Fruit fly (Drosophila melanogaster): ENCODE results near the gene Cyp4ac1.

The Cyp4ac1 gene

DNA sequence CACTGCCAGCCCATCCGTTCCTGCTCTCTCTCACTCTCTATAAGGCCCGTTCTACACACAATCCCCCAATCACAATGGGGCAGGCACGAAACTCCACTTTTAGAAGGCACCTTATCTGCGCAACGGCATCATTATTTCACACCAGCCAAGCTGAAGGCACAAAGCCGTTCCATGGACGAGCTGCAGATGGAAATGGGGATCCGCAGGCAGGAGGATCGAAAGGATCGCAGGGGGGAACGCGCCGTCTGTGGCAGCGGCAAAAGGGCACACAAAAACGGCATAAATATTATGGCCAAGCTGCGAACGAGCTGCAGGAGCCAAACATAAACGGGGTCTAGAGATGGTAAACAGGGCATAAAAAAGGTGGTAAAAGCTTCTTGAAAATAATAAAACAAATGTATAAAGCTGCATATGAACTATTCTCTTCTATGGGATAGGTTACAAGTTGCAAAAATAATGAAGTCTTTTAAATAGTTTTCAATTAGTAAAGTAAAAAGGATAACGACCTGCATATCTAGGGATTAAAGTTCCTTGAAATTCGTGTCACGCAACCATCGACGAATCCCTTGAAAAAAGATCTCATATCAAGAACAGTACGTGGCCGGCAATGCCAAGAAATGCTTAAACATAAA is 11.3 kb upstream of the Cyp4ac1 start:
- no peak for TF ChIP-seq noc (tag; optimal IDR thresholded peaks at IDR 0.05)

DNA sequence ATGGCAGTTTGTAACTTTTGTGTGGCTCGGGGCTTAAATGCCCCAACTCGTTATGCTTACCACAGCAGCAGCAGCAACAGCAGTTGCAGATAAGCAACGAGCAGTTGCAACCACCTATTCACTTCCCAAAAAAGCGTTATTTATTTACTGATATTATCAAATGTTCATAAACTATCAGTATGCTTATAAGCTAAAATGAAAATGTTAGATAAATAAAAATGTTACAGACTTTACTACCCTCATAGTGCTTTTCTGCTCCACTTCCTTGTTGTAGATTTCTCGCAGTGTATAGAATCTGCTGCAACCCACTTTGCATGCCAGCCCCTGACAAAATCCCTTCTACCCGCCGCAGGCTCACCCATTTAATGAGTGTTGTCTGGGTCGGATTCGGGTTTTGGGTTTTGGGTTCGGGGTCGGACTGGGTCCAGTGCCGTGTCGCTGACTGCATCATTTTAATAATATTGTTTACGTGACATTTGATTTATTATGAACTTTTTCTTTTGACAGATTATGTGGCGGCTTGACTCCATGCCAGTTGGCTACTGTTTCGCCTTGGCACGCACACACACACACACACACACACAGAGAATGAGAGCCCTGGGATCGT is 9.6 kb upstream of the Cyp4ac1 start:
- no peak for TF ChIP-seq noc (tag; optimal IDR thresholded peaks at IDR 0.05)

DNA sequence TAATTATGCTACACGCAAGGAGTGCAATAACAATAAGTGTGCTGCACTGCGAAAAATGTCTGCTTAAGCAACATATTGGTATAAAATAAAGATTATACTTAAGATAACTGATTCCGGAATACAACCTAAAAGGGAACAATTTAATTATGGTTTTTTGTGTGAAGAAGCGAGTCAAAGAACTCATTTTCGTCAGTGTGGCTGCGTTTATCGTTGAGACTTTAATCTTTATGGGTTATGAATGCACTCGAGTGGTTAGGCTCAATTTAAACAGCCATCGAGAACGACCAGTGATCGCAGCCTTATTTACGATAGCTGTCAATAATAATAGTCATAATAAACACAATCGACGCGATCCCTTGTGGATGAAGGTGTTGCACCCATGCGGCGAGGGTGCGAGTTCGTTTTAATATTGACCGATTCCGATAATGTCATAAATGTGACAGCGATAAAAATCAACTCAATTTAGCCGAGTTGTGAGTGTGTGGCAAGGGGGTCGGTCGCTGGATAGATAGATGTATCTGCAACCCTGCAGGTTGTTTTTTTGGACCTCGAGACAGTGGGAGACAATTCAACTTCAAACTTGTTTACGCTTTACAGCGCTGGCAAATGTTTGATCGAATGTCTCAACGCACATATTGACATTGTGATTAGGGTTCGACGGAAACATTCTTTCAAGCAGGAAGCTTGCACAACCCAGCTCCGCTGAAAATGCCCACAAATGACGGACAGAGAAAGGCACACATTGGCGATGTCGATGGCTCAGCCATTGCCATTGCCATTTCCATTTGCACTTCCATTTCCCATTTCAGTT is 7.6 kb upstream of the Cyp4ac1 start:
- no peak for TF ChIP-seq noc (tag; optimal IDR thresholded peaks at IDR 0.05)

DNA sequence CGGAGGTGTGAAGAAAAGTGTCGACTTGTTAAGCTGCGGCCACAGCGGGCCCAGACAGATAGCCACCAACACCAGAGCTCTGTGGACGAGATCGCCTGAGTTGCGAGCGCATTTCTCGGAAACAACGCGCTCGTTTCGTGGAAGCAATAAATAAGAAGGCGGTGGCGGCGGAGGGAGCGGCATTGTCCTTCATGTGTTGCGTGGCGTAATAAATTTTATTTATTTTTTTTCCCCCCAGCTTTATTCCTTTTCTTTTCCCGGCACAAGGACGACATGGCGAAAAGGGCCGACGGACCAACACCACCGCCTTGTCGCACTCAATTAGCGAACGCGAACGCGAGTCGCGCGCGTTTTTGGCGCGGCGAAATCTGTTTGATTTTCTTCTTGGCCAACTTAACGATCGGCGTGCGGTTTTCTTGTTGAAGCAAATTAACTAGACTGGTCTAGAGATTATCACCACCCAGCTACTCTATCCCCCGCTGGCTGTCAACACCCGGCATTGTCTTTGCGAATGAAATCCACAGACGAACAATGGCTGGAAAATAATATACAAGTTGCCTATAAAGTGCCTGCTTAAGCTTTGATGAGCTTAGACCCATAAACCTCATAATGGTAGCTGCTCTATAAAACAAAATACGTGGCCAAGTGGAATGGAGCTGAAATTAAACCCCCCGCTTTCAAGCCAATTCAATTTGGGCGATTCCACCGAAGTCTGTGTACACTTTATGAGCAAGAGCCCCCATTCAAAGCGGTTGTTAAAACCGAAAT is 4.5 kb upstream of the Cyp4ac1 start:
- no peak for TF ChIP-seq noc (tag; optimal IDR thresholded peaks at IDR 0.05)

DNA sequence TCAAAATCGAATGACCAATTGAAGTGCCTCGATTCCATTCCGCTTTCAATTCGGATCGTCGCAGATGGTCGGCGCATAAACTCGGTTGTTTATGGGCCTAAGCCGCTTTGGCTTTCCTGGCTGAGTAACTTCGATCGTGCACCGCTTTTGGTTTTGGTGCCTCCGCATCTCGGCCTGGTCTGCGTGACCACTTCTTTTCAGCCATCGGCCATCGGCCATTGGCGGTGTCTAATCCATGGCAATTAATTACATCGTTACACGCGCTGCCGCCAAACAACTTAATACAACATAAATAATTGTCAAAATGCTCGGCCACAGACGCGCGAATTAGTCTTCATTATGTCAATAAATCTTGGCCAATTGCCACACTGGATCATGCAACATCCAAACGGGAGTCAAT is 3.5 kb upstream of the Cyp4ac1 start:
- no peak for TF ChIP-seq noc (tag; optimal IDR thresholded peaks at IDR 0.05)

DNA sequence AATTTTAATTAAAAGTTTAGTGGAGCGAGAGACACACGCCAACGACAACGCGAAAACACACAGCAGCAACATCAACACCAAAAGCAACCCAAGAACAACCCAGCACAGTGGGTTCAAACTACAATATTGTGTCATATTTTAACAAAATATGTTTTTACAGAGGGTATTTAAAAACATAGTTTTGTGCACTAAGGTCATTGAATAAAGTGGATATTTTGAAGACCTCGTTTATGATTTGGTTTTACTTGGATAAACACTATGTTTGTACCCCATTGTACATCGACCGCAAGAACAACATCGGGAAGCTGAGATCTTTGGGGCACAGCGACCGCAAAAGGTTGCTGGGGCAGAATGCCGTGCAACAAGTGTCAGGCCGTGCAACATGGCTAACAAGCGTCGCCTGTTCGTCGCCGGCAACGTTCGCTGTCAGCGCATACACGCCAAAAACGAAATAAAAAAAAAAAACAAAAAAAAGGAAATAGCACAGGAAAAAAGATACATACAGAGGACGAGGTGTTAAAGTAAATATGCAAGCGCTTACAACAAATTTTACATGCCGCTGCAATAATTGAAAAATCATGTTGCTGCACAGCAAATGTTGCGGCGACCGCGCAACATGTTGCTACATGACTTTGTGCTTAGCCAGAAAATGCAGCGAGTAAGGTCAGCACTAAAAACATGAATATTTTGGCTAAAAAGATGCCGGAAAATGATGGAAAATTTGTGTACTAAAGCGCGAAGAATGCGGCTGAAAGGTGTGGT is 2.4 kb upstream of the Cyp4ac1 start:
- no peak for TF ChIP-seq noc (tag; optimal IDR thresholded peaks at IDR 0.05)

DNA sequence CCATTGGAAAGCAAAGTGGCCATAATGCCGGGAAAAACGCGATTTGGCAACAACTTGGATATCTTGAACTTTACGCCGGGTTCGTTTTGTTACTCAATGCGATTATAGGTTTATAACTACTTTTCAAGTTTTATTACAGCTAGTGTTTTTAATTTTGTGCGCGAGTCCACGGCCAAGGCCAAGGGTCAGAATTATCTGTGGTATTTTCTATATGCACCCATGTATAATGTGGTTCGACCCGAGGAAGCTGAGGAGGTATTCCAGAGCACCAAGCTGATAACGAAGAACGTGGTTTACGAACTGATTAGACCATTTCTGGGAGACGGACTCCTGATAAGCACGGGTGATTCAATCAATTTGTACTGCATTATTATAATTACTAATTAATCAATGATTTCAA is 356 bp downstream of the Cyp4ac1 start:
- no peak for TF ChIP-seq noc (tag; optimal IDR thresholded peaks at IDR 0.05)

DNA sequence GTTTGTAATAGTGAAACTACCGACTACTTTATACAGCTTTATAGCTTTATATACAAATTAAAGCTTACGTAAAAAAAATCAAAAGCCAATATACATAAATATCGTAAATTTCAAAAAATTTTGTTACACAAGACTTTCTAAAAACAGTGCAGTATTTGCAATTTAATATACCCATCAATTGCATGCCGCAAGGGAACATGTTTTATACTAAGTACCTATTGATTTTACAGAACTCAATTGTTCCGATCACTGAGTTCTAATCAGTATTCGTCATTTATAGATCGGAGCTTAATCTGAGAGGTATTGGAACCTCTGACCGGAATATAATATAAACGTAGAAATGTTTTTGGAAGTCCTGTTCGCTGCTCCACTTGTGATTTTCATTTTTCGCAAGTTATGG is 2.3 kb downstream of the Cyp4ac1 start, which contains the start of gene Cyp4ac2:
Gene Cyp4ac2, plus strand, starts transcription at position 301 of the 400 bp plus-strand sequence.
- no peak for TF ChIP-seq noc (tag; optimal IDR thresholded peaks at IDR 0.05)

DNA sequence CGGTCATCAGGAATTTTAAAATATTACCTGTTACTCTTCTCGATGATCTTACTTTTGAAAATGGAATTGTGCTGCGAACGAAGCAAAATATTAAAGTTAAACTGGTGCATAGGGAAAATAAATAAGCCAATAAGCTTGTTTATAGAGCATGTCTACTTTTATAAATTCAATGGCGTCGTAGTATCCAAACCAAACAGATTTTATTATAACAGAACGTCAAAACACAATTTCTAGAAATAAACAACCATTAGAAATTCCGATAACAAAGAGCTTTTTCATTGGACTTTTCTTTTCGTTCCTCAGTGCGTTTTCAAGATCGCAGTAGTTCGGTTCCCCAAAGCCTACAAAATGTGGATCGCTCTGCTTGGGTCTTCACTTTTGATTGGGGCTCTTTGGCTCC is 4.4 kb downstream of the Cyp4ac1 start, which contains the start of gene Cyp4ac3:
Gene Cyp4ac3, plus strand, starts transcription at position 301 of the 400 bp plus-strand sequence.
- no peak for TF ChIP-seq noc (tag; optimal IDR thresholded peaks at IDR 0.05)

DNA sequence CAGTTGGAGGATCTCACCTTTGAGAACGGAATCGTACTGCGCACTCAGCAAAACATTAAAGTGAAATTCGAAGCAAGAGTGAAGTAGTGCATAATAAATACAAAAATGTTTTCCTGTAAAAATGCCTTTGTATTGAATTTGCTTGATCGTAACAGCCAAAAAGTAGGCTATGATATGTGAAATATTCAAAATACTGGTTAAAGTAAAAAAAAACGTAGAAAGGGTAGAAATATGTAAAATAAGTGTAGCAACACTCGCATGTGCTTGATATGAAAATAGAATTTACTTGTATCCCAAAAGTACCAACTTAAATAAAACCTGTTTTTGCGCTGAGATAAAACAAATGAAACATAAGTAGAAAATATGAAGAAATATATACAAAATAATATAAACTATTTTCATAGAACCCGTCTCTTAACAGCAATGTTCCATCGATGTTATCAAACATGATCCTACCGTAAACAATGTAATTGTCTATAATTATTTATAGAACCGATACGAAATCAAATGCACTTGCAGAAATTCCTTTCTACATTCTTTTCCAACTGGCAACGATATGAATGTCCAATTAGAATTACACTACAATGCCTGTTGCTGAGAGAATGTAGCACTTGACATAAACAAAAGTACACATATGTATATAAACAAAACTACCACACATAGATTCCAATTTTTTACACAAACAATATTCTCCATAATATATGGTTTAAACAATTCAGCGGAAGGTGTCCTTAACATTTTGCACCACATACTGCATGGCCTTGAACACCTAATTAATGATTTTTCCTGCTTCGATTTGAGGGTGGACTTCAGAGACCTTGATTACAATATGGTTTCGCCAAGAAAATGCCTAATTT is 6.6 kb downstream of the Cyp4ac1 start:
- no peak for TF ChIP-seq noc (tag; optimal IDR thresholded peaks at IDR 0.05)

DNA sequence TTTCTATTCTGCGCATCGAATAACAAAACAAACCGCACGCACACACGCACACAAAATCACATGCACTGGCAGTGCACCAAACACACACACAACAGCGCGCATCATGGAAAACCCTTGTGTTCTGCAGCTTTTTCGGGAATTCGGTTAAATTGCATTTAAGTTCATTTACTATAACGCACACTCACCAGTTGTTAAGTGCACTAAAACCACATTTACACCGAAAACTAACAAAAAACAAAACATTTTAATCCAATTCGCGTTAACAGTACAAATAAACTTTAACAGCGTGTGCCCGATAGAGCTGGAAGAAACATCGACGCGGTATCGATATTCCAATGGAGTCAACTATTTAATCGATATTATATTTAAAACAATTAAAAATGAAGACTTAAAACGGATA is 7.3 kb downstream of the Cyp4ac1 start, which contains the start of gene tkv:
Gene tkv, minus strand, starts transcription at position 304 of the 400 bp plus-strand sequence.
- no peak for TF ChIP-seq noc (tag; optimal IDR thresholded peaks at IDR 0.05)

DNA sequence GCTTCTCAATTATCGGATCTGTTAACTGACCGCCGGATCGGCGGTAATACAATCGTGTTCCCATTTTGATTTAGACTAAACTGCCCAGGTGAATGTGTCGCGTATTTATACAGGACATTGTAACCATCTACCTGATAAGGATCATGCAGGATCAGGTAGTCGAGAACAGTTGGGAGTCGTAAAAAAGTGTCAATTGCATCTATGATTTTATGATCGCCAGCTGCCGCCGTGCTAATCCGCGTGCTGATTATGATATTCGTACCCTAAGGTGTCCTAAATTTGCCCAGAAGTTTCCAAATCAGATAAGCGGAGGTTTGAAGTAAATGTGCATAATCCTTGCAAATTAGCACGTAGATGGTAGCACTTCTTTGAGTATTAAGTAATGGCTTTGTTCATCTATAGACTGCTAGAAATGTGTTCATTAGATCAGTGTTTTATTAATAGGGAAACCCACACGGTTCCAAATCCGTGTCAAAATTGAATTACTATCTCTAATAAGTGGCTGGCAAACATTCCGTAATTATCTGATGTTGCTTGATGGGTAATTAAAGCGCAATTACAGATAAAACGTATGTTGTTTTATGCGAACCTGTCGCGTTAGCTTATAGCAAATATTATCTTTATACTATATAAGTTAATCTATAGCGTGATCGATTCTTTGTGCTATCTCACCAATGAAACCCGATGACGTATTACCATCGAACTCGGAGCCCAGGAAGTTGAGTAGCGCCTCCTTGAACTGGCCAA is 13.6 kb downstream of the Cyp4ac1 start:
- no peak for TF ChIP-seq noc (tag; optimal IDR thresholded peaks at IDR 0.05)

DNA sequence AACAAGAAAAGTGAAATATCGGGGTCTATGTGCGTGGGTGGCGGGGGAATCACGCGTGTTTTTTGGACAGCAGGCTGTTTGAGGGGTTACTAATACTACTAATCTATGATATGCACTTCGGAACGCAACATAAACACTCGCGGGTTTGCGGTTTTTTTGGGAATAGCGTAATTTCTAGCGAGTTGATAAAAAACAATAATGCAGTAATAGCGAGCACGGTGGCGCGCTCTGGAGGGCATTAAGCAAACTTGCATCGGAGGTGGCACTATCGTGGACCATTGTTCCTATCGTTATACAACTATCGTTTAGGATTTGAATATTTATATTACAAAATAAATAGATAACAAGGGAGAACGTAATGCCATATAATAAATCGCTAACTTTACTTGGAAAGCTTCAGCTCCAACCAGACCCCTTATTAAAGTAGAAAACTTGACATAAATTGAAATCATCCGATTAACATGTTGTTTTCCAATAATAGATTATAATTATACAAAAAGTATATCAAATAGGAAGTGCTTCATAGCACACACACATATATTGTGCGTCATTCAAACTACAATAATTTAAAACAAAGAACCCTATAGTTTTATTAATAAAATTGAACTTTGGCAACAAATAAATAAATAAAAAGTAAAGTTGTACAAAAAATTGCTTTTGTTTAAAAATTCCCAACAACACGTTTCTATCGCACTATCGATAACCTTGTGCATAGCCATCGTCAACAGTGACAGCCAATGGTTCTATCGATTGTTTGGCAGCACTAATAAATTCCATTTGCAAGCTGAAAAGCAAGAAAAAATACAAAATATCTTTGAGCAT is 14.7 kb downstream of the Cyp4ac1 start, which contains the start of the genes Nin and Bub1:
Gene Nin, minus strand, starts transcription at position 240 of the 822 bp plus-strand sequence.
Gene Bub1, plus strand, starts transcription at position 557 of the 822 bp plus-strand sequence.
- TF ChIP-seq noc (tag; optimal IDR thresholded peaks at IDR 0.05) = no peak

Data from whole organism, larva.